Fruit fly (Drosophila melanogaster): ENCODE measurements around the gene CG18281.

The CG18281 gene

dm6 chr3L:20516519-20517178 is 17.0 kb downstream of the CG18281 start:
- TF ChIP-seq noc (tag; optimal IDR thresholded peaks at IDR 0.05) = peak; percentile 68

- no peak for TF ChIP-seq noc (tag; optimal IDR thresholded peaks at IDR 0.05)
These were observed 17.7 kb downstream of the CG18281 start for dm6 chr3L:20517179-20517834.

- TF ChIP-seq noc (tag; optimal IDR thresholded peaks at IDR 0.05) = no peak
These were observed 18.5 kb downstream of the CG18281 start for dm6 chr3L:20517897-20518804.

- peak; percentile 20 for TF ChIP-seq noc (tag; optimal IDR thresholded peaks at IDR 0.05)
These were observed 19.3 kb downstream of the CG18281 start, which contains the start of gene BNIP3 for dm6 chr3L:20518805-20519503. Gene BNIP3, minus strand, starts transcription at chr3L:20519393.

- TF ChIP-seq noc (tag; optimal IDR thresholded peaks at IDR 0.05) = peak; percentile 21
These were observed 21.1 kb downstream of the CG18281 start, which contains the start of the genes mTerf3 and CG5104 for dm6 chr3L:20520687-20521169. Gene mTerf3, minus strand, starts transcription at chr3L:20520772. Gene CG5104, plus strand, starts transcription at chr3L:20521009.

- peak; percentile 6 for TF ChIP-seq noc (tag; optimal IDR thresholded peaks at IDR 0.05)
These were observed 24.9 kb downstream of the CG18281 start for dm6 chr3L:20524409-20525010.

- no peak for TF ChIP-seq noc (tag; optimal IDR thresholded peaks at IDR 0.05)
These were observed 26.1 kb downstream of the CG18281 start for dm6 chr3L:20525743-20526142.

dm6 chr3L:20526143-20526195 is 26.3 kb downstream of the CG18281 start, which contains the start of gene Pss:
Gene Pss, minus strand, starts transcription at chr3L:20526174.
- no peak for TF ChIP-seq noc (tag; optimal IDR thresholded peaks at IDR 0.05)

dm6 chr3L:20526196-20526740 is 26.6 kb downstream of the CG18281 start, which contains the start of gene Nubp2:
Gene Nubp2, plus strand, starts transcription at chr3L:20526576.
- peak; percentile 95 for TF ChIP-seq noc (tag; optimal IDR thresholded peaks at IDR 0.05)

- no peak for TF ChIP-seq noc (tag; optimal IDR thresholded peaks at IDR 0.05)
These were observed 30.3 kb downstream of the CG18281 start for dm6 chr3L:20529918-20530317.

dm6 chr3L:20530347-20531177 is 30.9 kb downstream of the CG18281 start:
- TF ChIP-seq noc (tag; optimal IDR thresholded peaks at IDR 0.05) = no peak

dm6 chr3L:20531257-20531656 is 31.6 kb downstream of the CG18281 start:
- no peak for TF ChIP-seq noc (tag; optimal IDR thresholded peaks at IDR 0.05)

- no peak for TF ChIP-seq noc (tag; optimal IDR thresholded peaks at IDR 0.05)
These were observed 33.8 kb downstream of the CG18281 start, which contains the start of gene CG13250 for dm6 chr3L:20533409-20533808. Gene CG13250, plus strand, starts transcription at chr3L:20533709.

- no peak for TF ChIP-seq noc (tag; optimal IDR thresholded peaks at IDR 0.05)
These were observed 37.3 kb downstream of the CG18281 start for dm6 chr3L:20536919-20537318.
